Fruit fly (Drosophila melanogaster): ENCODE measurements around the gene CG11837.
A peak's percentile ranks its signal among the peaks of the same experiment; 100 is the strongest.

CG11837 gene

DNA sequence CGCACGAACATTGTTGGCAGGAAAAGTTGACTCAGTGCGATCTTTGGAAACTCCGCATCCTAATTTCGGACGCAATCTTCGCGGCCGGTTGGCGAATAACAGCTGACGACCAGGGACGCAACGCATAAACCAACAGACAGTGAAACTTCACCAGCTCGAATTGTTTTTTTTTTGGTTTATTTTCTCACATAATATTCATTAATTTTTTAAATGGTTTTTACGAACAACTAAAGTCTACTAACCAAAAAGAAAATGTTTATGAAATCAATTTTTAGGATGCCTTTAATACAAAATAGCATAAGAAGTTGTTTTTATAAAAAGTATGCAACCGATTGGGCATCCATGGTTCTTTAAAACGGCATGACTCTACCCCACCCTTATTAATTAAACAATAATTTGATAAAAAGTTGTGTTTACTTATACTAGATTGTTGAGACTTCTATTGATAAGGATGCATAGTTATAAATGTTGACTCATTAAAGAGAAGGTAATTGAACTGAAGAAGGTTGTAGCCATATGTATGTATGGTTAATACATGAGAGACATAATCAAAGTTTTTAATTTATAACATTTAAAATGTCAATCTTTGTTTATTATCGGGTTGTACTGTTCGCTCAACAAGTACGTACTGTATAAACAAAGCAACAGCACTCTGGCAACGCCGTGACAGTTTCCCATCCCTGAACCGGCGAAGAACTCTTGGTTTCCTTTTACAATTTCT is 15.2 kb upstream of the CG11837 start, which contains the start of the genes beta4GalNAcTB and Cpsf100 (continued):
- no peak for TF ChIP-seq pita (GFP tag; optimal IDR thresholded peaks at IDR 0.05)
- no peak for TF ChIP-seq prd (optimal IDR thresholded peaks at IDR 0.05)
- TF ChIP-seq prd (GFP tag; IDR thresholded peaks at IDR 0.05): peak; percentile 77
- TF ChIP-seq cad (GFP tag; optimal IDR thresholded peaks at IDR 0.05): no peak
- peak; percentile 41 for TF ChIP-seq Fer1 (GFP tag; optimal IDR thresholded peaks at IDR 0.05)
- peak; percentile 27 for TF ChIP-seq CG4730 (GFP tag; IDR thresholded peaks at IDR 0.05)
- TF ChIP-seq gfzf (GFP tag; optimal IDR thresholded peaks at IDR 0.05): no peak
- peak; percentile 78 for TF ChIP-seq CG6689 (GFP tag; IDR thresholded peaks at IDR 0.05)
- no peak for TF ChIP-seq CG1647 (GFP tag; optimal IDR thresholded peaks at IDR 0.05)
- peak; percentile 71 for TF ChIP-seq CG13424 (tag; optimal IDR thresholded peaks at IDR 0.05)
- TF ChIP-seq CG11247 (GFP tag; IDR thresholded peaks at IDR 0.05): peak; percentile 61
- TF ChIP-seq Blimp-1 (GFP tag; optimal IDR thresholded peaks at IDR 0.05): no peak
- TF ChIP-seq CG15011 (GFP tag; optimal IDR thresholded peaks at IDR 0.05): peak; percentile 51
- peak; percentile 54 for TF ChIP-seq trem (tag; optimal IDR thresholded peaks at IDR 0.05)
- TF ChIP-seq CG7786 (GFP tag; optimal IDR thresholded peaks at IDR 0.05): peak; percentile 20
- no peak for TF ChIP-seq Trl (optimal IDR thresholded peaks at IDR 0.05)
- peak; percentile 48 for TF ChIP-seq Trl (GFP tag; optimal IDR thresholded peaks at IDR 0.05)
- no peak for TF ChIP-seq Hr39 (optimal IDR thresholded peaks at IDR 0.05)
- TF ChIP-seq az2 (GFP tag; optimal IDR thresholded peaks at IDR 0.05): peak; percentile 79
- no peak for TF ChIP-seq run (tag; optimal IDR thresholded peaks at IDR 0.05)
- TF ChIP-seq pho (GFP tag; optimal IDR thresholded peaks at IDR 0.05): peak; percentile 55
- peak; percentile 37 for TF ChIP-seq CG8281 (tag; optimal IDR thresholded peaks at IDR 0.05)
- TF ChIP-seq CG17359 (tag; optimal IDR thresholded peaks at IDR 0.05): peak; percentile 41
- TF ChIP-seq chif (GFP tag; optimal IDR thresholded peaks at IDR 0.05): peak; percentile 38 to 66
- TF ChIP-seq CG3065 (GFP tag; optimal IDR thresholded peaks at IDR 0.05): peak; percentile 8
- TF ChIP-seq tap (tag; optimal IDR thresholded peaks at IDR 0.05): no peak
- TF ChIP-seq CG2120 (GFP tag; optimal IDR thresholded peaks at IDR 0.05): peak; percentile 79
- TF ChIP-seq ash1 (GFP tag; optimal IDR thresholded peaks at IDR 0.05): no peak
- TF ChIP-seq sim (GFP tag; IDR thresholded peaks at IDR 0.05): no peak
- TF ChIP-seq shn (GFP tag; optimal IDR thresholded peaks at IDR 0.05): peak; percentile 33
- no peak for TF ChIP-seq ftz-f1 (GFP tag; optimal IDR thresholded peaks at IDR 0.05)
- TF ChIP-seq CG2116 (GFP tag; optimal IDR thresholded peaks at IDR 0.05): peak; percentile 38
- TF ChIP-seq cato (GFP tag; optimal IDR thresholded peaks at IDR 0.05; ENCODE audit: borderline replicate concordance): peak; percentile 46
- peak; percentile 65 for TF ChIP-seq fu2 (GFP tag; optimal IDR thresholded peaks at IDR 0.05)
- TF ChIP-seq hkb (optimal IDR thresholded peaks at IDR 0.05): no peak
- peak; percentile 35; the same call in 1 of the 2 replicates for TF ChIP-seq hkb (GFP tag; IDR thresholded peaks at IDR 0.05)
- TF ChIP-seq ttk (GFP tag; IDR thresholded peaks at IDR 0.05): peak; percentile 34
- TF ChIP-seq CG15601 (tag; optimal IDR thresholded peaks at IDR 0.05): peak; percentile 68
- peak; percentile 46 for TF ChIP-seq Asciz (GFP tag; optimal IDR thresholded peaks at IDR 0.05)
- peak; percentile 35; the same call in 1 of the 2 replicates for TF ChIP-seq wdn (GFP tag; IDR thresholded peaks at IDR 0.05)
- peak; percentile 61 for TF ChIP-seq CG10366 (GFP tag; IDR thresholded peaks at IDR 0.05)
- peak; percentile 11 for TF ChIP-seq Lhr (GFP tag; optimal IDR thresholded peaks at IDR 0.05)
- TF ChIP-seq Vsx1 (GFP tag; optimal IDR thresholded peaks at IDR 0.05): no peak
- TF ChIP-seq en (GFP tag; optimal IDR thresholded peaks at IDR 0.05): no peak
- TF ChIP-seq repo (GFP tag; optimal IDR thresholded peaks at IDR 0.05): no peak
- TF ChIP-seq nom (GFP tag; optimal IDR thresholded peaks at IDR 0.05): no peak
- peak; percentile 72 for TF ChIP-seq CG11085 (GFP tag; IDR thresholded peaks at IDR 0.05)
- TF ChIP-seq emc (GFP tag; optimal IDR thresholded peaks at IDR 0.05): no peak
- TF ChIP-seq CG11504 (tag; optimal IDR thresholded peaks at IDR 0.05): peak; percentile 72
- TF ChIP-seq CG18476 (GFP tag; optimal IDR thresholded peaks at IDR 0.05): peak; percentile 78
- no peak for TF ChIP-seq Scr (GFP tag; IDR thresholded peaks at IDR 0.05; ENCODE audit: partially characterized antibody)

Data from whole organism, embryonic.